Worm (Caenorhabditis elegans): ENCODE measurements around the gene W02D7.8.

ce11 chrV:8306366-8306765 lies at the start of gene W02D7.8:
- TF ChIP-seq cog-1 (tag; optimal IDR thresholded peaks at IDR 0.05) = no peak
- TF ChIP-seq flt-1 (GFP tag; IDR thresholded peaks at IDR 0.05) = no peak
- no peak for TF ChIP-seq med-1 (GFP tag; optimal IDR thresholded peaks at IDR 0.05; ENCODE audit: insufficient read depth)

Data from whole organism, midembryonic.